Fruit fly (Drosophila melanogaster): ENCODE measurements around the gene CG44194.

DNA sequence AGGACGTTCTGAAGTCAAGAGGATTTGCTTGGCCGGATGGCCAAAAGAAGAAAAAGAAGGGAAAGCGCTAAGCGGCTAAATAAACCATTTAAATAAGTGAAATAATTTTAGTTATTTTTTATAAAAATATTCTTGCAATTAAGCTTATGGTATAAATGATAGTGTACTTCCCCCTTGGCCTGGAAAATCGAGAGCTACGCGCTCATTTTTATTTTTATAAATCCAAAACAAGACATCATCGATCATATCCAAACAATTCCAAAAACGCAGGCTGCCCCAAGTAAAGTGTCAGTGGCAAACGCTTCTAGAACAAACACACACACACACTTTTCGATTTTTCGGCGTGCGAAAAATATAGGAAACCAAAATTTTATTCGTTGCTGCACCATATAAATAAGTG, 46.9 kb upstream of the CG44194 start, which contains the start of gene Hsc70-2:
- TF ChIP-seq pho (GFP tag; optimal IDR thresholded peaks at IDR 0.05) (no peak), al (GFP tag; IDR thresholded peaks at IDR 0.05) (no peak), chinmo (GFP tag; IDR thresholded peaks at IDR 0.05; ENCODE audit: partially characterized antibody) (no peak), CG31365 (tag; optimal IDR thresholded peaks at IDR 0.05) (no peak), wor (GFP tag; IDR thresholded peaks at IDR 0.05) (no peak), eve (GFP tag; optimal IDR thresholded peaks at IDR 0.05) (no peak), CG3163 (GFP tag; optimal IDR thresholded peaks at IDR 0.05) (no peak), CG6175 (GFP tag; IDR thresholded peaks at IDR 0.05) (no peak), CG13296 (GFP tag; optimal IDR thresholded peaks at IDR 0.05) (no peak)

All from whole organism, embryonic.